Worm (Caenorhabditis elegans) whole organism, L1 larva: ENCODE measurements around the gene fbxb-104.

Experiments used
- C04F5.9 ChIP-seq: sonication (generic microtip); optimal IDR thresholded peaks from 2 replicates; lab custom pipeline; 2016; ENCODE audit warnings: missing genetic modification characterization, missing compliant biosample characterization
- C16A3.4 ChIP-seq: fragments of 150-350 bp; optimal IDR thresholded peaks from 2 replicates; lab custom pipeline; 2014; ENCODE audit warnings: missing biosample characterization, missing genetic modification characterization
- C34B4.2 ChIP-seq: sonication (generic microtip); optimal IDR thresholded peaks from 2 replicates; lab custom pipeline; 2017; ENCODE audit warnings: mild to moderate bottlenecking, missing genetic modification characterization, missing compliant biosample characterization
- alr-1 ChIP-seq: fragments of 200-800 bp; sonication (Bioruptor generic); optimal IDR thresholded peaks from 2 replicates; lab custom pipeline; 2018; ENCODE audit warnings: borderline replicate concordance, mild to moderate bottlenecking, missing genetic modification characterization, missing compliant biosample characterization
- aly-2 ChIP-seq: fragments of 150-350 bp; optimal IDR thresholded peaks from 2 replicates; lab custom pipeline; 2014; ENCODE audit warnings: missing biosample characterization, missing genetic modification characterization
- ceh-82 ChIP-seq, 3 experiments: fragments of 150-350 bp in 1 of 3; sonication (generic microtip) in 2 of 3; optimal IDR thresholded peaks; 2 replicates each; lab custom pipeline; 2014 to 2017; ENCODE audit warnings: missing biosample characterization in 3 of 3, missing genetic modification characterization in 3 of 3
- ceh-88 ChIP-seq: fragments of 200-800 bp; sonication (Bioruptor generic); IDR thresholded peaks from 2 replicates; pipeline ENCODE4 v1.3.6; 2022; ENCODE audit warnings: missing genetic modification characterization, missing compliant biosample characterization
- ces-1 ChIP-seq: fragments of 150-350 bp; optimal IDR thresholded peaks from 2 replicates; lab custom pipeline; 2014; ENCODE audit warnings: missing biosample characterization, missing genetic modification reagents, missing genetic modification characterization
- dpl-1 ChIP-seq, 3 experiments: fragments of 150-350 bp in 2 of 3; sonication (generic microtip) in 1 of 3; optimal IDR thresholded peaks; 2 replicates each; lab custom pipeline; 2014 to 2017; ENCODE audit warnings: missing biosample characterization in 3 of 3, missing genetic modification characterization in 3 of 3, missing genetic modification reagents in 3 of 3
- dsc-1 ChIP-seq: sonication (generic microtip); optimal IDR thresholded peaks from 2 replicates; lab custom pipeline; 2016; ENCODE audit warnings: mild to moderate bottlenecking, missing genetic modification characterization, missing compliant biosample characterization
- efl-1 ChIP-seq, 4 experiments: fragments of 150-350 bp; optimal IDR thresholded peaks in 3 of 4; peaks in 1 of 4; 1 replicate in 1 of 4; 2 replicates in 3 of 4; lab custom pipeline; 2014; ENCODE audit warnings: missing biosample characterization in 2 of 4, missing genetic modification characterization in 2 of 4, missing genetic modification reagents in 2 of 4
- egl-13 ChIP-seq: sonication (generic microtip); optimal IDR thresholded peaks from 2 replicates; lab custom pipeline; 2016; ENCODE audit warnings: missing genotype, missing genetic modification reagents, missing genetic modification characterization, missing compliant biosample characterization
- egl-27 ChIP-seq, 2 experiments: fragments of 150-350 bp in 1 of 2; sonication (generic microtip); optimal IDR thresholded peaks; 3 replicates each; lab custom pipeline; 2017 to 2018; ENCODE audit warnings: missing biosample characterization in 2 of 2, missing genetic modification characterization in 2 of 2, missing genetic modification reagents in 2 of 2
- elt-3 ChIP-seq, 6 experiments: fragments of 150-350 bp in 1 of 6; sonication (generic microtip); optimal IDR thresholded peaks; 2 replicates each; lab custom pipeline; 2017 to 2018; ENCODE audit warnings: missing biosample characterization in 6 of 6, missing genetic modification characterization in 6 of 6, inconsistent platforms in 1 of 6
- fkh-4 ChIP-seq: sonication (generic microtip); optimal IDR thresholded peaks from 2 replicates; lab custom pipeline; 2016; ENCODE audit warnings: missing compliant biosample characterization, missing genetic modification characterization, borderline replicate concordance
- fkh-8 ChIP-seq: sonication (generic microtip); optimal IDR thresholded peaks from 2 replicates; lab custom pipeline; 2016; ENCODE audit warnings: mild to moderate bottlenecking, missing genetic modification characterization, missing compliant biosample characterization
- fos-1 ChIP-seq: fragments of 150-350 bp; optimal IDR thresholded peaks from 2 replicates; lab custom pipeline; 2014; ENCODE audit warnings: missing biosample characterization, missing genetic modification characterization
- hlh-4 ChIP-seq: sonication (generic microtip); optimal IDR thresholded peaks from 2 replicates; lab custom pipeline; 2016; ENCODE audit warnings: mild to moderate bottlenecking, missing genetic modification characterization, missing compliant biosample characterization
- hpl-2 ChIP-seq: fragments of 150-350 bp; optimal IDR thresholded peaks from 2 replicates; lab custom pipeline; 2014; ENCODE audit warnings: missing biosample characterization, missing genetic modification reagents, missing genetic modification characterization
- irx-1 ChIP-seq: sonication (generic microtip); optimal IDR thresholded peaks from 2 replicates; lab custom pipeline; 2016; ENCODE audit warnings: missing genetic modification characterization, missing compliant biosample characterization
- jun-1 ChIP-seq: fragments of 150-350 bp; optimal IDR thresholded peaks from 2 replicates; lab custom pipeline; 2014; ENCODE audit warnings: missing biosample characterization, missing genetic modification reagents, missing genetic modification characterization
- lin-15B ChIP-seq: fragments of 150-350 bp; sonication (generic microtip); optimal IDR thresholded peaks from 3 replicates; lab custom pipeline; 2014; ENCODE audit warnings: missing biosample characterization, missing genetic modification characterization
- mab-9 ChIP-seq: fragments of 200-800 bp; sonication (Bioruptor generic); IDR thresholded peaks from 2 replicates; pipeline ENCODE4 v1.3.6; 2022; ENCODE audit warnings: missing genetic modification reagents, missing genetic modification characterization, missing compliant biosample characterization
- mdl-1 ChIP-seq, 2 experiments: fragments of 150-350 bp; optimal IDR thresholded peaks; 2 replicates each; lab custom pipeline; 2014 to 2017; ENCODE audit warnings: missing biosample characterization in 2 of 2, missing genetic modification characterization in 2 of 2, inconsistent platforms in 1 of 2
- nhr-19 ChIP-seq: fragments of 200-800 bp; sonication (Bioruptor generic); conservative IDR thresholded peaks from 2 replicates; pipeline ENCODE4 v1.3.6; 2022; ENCODE audit warnings: missing genetic modification characterization, missing compliant biosample characterization
- nhr-20 ChIP-seq: sonication (generic microtip); optimal IDR thresholded peaks from 2 replicates; lab custom pipeline; 2016; ENCODE audit warnings: mild to moderate bottlenecking, missing genetic modification characterization, missing compliant biosample characterization
- nhr-237 ChIP-seq: fragments of 150-350 bp; optimal IDR thresholded peaks from 2 replicates; lab custom pipeline; 2014; ENCODE audit warnings: missing biosample characterization, missing genetic modification characterization
- nhr-47 ChIP-seq: sonication (generic microtip); optimal IDR thresholded peaks from 2 replicates; lab custom pipeline; 2016; ENCODE audit warnings: mild to moderate bottlenecking, missing genetic modification characterization, moderate library complexity, missing compliant biosample characterization
- nhr-77 ChIP-seq: fragments of 150-350 bp; optimal IDR thresholded peaks from 2 replicates; lab custom pipeline; 2014; ENCODE audit warnings: missing biosample characterization, missing genetic modification characterization
- nhr-84 ChIP-seq: sonication (generic microtip); optimal IDR thresholded peaks from 2 replicates; lab custom pipeline; 2017; ENCODE audit warnings: missing biosample characterization, missing genetic modification characterization
- nhr-90 ChIP-seq: sonication (generic microtip); optimal IDR thresholded peaks from 2 replicates; lab custom pipeline; 2016; ENCODE audit warnings: mild to moderate bottlenecking, missing genetic modification characterization, missing compliant biosample characterization; ENCODE audit not compliant: poor library complexity
- pag-3 ChIP-seq: sonication (generic microtip); optimal IDR thresholded peaks from 2 replicates; lab custom pipeline; 2017; ENCODE audit warnings: missing genetic modification characterization, mild to moderate bottlenecking, missing compliant biosample characterization, antibody characterized with exemption, borderline replicate concordance; ENCODE audit not compliant: insufficient read depth
- pax-3 ChIP-seq: fragments of 200-800 bp; sonication (Bioruptor generic); optimal IDR thresholded peaks from 2 replicates; lab custom pipeline; 2018; ENCODE audit warnings: mild to moderate bottlenecking, missing genetic modification characterization, moderate library complexity, missing compliant biosample characterization
- pqm-1 ChIP-seq: sonication (generic microtip); optimal IDR thresholded peaks from 3 replicates; lab custom pipeline; 2017; ENCODE audit warnings: missing biosample characterization, missing genetic modification characterization
- rnt-1 ChIP-seq: sonication (generic microtip); optimal IDR thresholded peaks from 2 replicates; lab custom pipeline; 2016; ENCODE audit warnings: mild to moderate bottlenecking, missing genetic modification characterization, moderate library complexity, missing compliant biosample characterization
- sptf-1 ChIP-seq: fragments of 150-350 bp; optimal IDR thresholded peaks from 2 replicates; lab custom pipeline; 2014; ENCODE audit warnings: missing biosample characterization, missing genetic modification characterization
- sup-37 ChIP-seq: fragments of 200-800 bp; sonication (Bioruptor generic); optimal IDR thresholded peaks from 2 replicates; lab custom pipeline; 2018; ENCODE audit warnings: mild to moderate bottlenecking, missing genetic modification characterization, missing compliant biosample characterization
- tlp-1 ChIP-seq: fragments of 150-350 bp; optimal IDR thresholded peaks from 2 replicates; lab custom pipeline; 2014; ENCODE audit warnings: missing biosample characterization, missing genetic modification characterization
- unc-62 ChIP-seq: fragments of 150-350 bp; optimal IDR thresholded peaks from 2 replicates; lab custom pipeline; 2014; ENCODE audit warnings: missing biosample characterization, missing genetic modification reagents, missing genetic modification characterization
- unc-86 ChIP-seq: sonication (generic microtip); optimal IDR thresholded peaks from 2 replicates; lab custom pipeline; 2016; ENCODE audit warnings: missing genetic modification characterization, missing compliant biosample characterization
- vab-15 ChIP-seq: sonication (generic microtip); optimal IDR thresholded peaks from 2 replicates; lab custom pipeline; 2017; ENCODE audit warnings: missing genotype, mild to moderate bottlenecking, missing genetic modification characterization, missing compliant biosample characterization
- zag-1 ChIP-seq: fragments of 150-350 bp; optimal IDR thresholded peaks from 2 replicates; lab custom pipeline; 2014; ENCODE audit warnings: missing biosample characterization, missing genetic modification characterization
- zip-4 ChIP-seq: fragments of 200-800 bp; sonication (Bioruptor generic); optimal IDR thresholded peaks from 2 replicates; lab custom pipeline; 2018; ENCODE audit warnings: mild to moderate bottlenecking, missing genetic modification characterization, moderate library complexity, missing compliant biosample characterization

The fbxb-104 gene

ce11 chrII:3482231-3482630 is 5.2 kb upstream of the fbxb-104 start, which contains the start of gene smu-2 (continued):
- TF ChIP-seq lin-15B (tag; lab: Kevin White, UChicago) (peak; percentile 88), dsc-1 (no peak), hpl-2 (no peak), C04F5.9 (tag; lab: Kevin White, UChicago) (peak; percentile 67), ces-1 (GFP tag; lab: Kevin White, UChicago) (peak; percentile 70), nhr-20 (peak; percentile 56), nhr-19 (GFP tag; lab: Robert Waterston, UW) (peak; percentile 57), dpl-1 (GFP tag; optimal IDR thresholded peaks at IDR 0.05; lab: Kevin White, UChicago) (peak; percentile 50 to 73 (median 64)), unc-62 (no peak), C16A3.4 (tag; lab: Kevin White, UChicago) (peak; percentile 56), mab-9 (GFP tag; lab: Robert Waterston, UW) (peak; percentile 54), fos-1 (tag; lab: Kevin White, UChicago) (no peak), aly-2 (no peak), zip-4 (no peak), nhr-90 (tag; lab: Kevin White, UChicago) (peak; percentile 68), unc-86 (tag; lab: Kevin White, UChicago) (peak; percentile 49), fkh-8 (tag; lab: Kevin White, UChicago) (peak; percentile 65), pax-3 (peak; percentile 62), pqm-1 (tag; lab: Kevin White, UChicago) (no peak), fkh-4 (tag; lab: Kevin White, UChicago) (peak; percentile 82), irx-1 (tag; lab: Kevin White, UChicago) (peak; percentile 82), rnt-1 (peak; percentile 97), nhr-77 (tag; lab: Kevin White, UChicago) (no peak), sptf-1 (no peak), egl-13 (tag; lab: Kevin White, UChicago) (peak; percentile 25), ceh-82 (tag; optimal IDR thresholded peaks at IDR 0.05; lab: Kevin White, UChicago) (peak; percentile 24 to 81 (median 55)), nhr-47 (tag; lab: Kevin White, UChicago) (no peak), efl-1 (optimal IDR thresholded peaks at IDR 0.05; lab: Kevin White, UChicago) (peak; percentile 71 to 73), efl-1 (GFP tag; optimal IDR thresholded peaks at IDR 0.05 in 1 of 2; lab: Kevin White, UChicago) (peak; percentile 71 to 96), vab-15 (tag; lab: Kevin White, UChicago) (peak; percentile 68), elt-3 (tag; optimal IDR thresholded peaks at IDR 0.05; lab: Kevin White, UChicago) (no peak)

ce11 chrII:3481584-3481983 is 4.5 kb upstream of the fbxb-104 start, which contains the start of gene Y49F6B.8:
TSS of gene Y49F6B.8 (minus strand) at chrII:3481684.
- TF ChIP-seq hlh-4 (tag; lab: Kevin White, UChicago), result no peak
- TF ChIP-seq ceh-88, result no peak
- TF ChIP-seq C34B4.2 (tag; lab: Kevin White, UChicago), result no peak
- TF ChIP-seq sup-37 (GFP tag; lab: Kevin White, UChicago), result no peak
- no peak for TF ChIP-seq jun-1 (tag; lab: Kevin White, UChicago)
- no peak for TF ChIP-seq egl-27 (tag; optimal IDR thresholded peaks at IDR 0.05; lab: Kevin White, UChicago)
- TF ChIP-seq nhr-84 (tag; lab: Kevin White, UChicago), result no peak
- TF ChIP-seq hpl-2, result no peak
- TF ChIP-seq mab-9 (GFP tag; lab: Robert Waterston, UW), result no peak
- TF ChIP-seq alr-1, result no peak
- no peak for TF ChIP-seq nhr-237 (tag; lab: Kevin White, UChicago)
- TF ChIP-seq mdl-1 (tag; optimal IDR thresholded peaks at IDR 0.05; lab: Kevin White, UChicago), result no peak
- TF ChIP-seq lin-15B (tag; lab: Kevin White, UChicago), result no peak
- no peak for TF ChIP-seq nhr-47 (tag; lab: Kevin White, UChicago)
- no peak for TF ChIP-seq zag-1
- no peak for TF ChIP-seq aly-2
- TF ChIP-seq tlp-1 (tag; lab: Kevin White, UChicago), result no peak
- TF ChIP-seq pag-3 (tag; lab: Kevin White, UChicago), result no peak
